Worm (Caenorhabditis elegans) whole organism, mixed stage, embryonic: ENCODE measurements around the gene swd-2.2.

Experiments
- M03D4.4 ChIP-seq: sonication (generic microtip); optimal IDR thresholded peaks from 2 replicates; lab custom pipeline; 2017; ENCODE audit warnings: mild to moderate bottlenecking, missing genetic modification characterization, missing compliant biosample characterization
- blmp-1 ChIP-seq: fragments of 150-350 bp; optimal IDR thresholded peaks from 2 replicates; lab custom pipeline; 2014; ENCODE audit warnings: missing biosample characterization, missing genetic modification characterization
- ceh-43 ChIP-seq: fragments of 200-800 bp; sonication (Bioruptor generic); optimal IDR thresholded peaks from 2 replicates; lab custom pipeline; 2018; ENCODE audit warnings: mild to moderate bottlenecking, missing genetic modification characterization, moderate library complexity, missing compliant biosample characterization
- ceh-83 ChIP-seq: fragments of 200-800 bp; sonication (Bioruptor generic); optimal IDR thresholded peaks from 2 replicates; lab custom pipeline; 2018; ENCODE audit warnings: mild to moderate bottlenecking, missing genetic modification characterization, missing compliant biosample characterization
- ces-1 ChIP-seq: fragments of 150-350 bp; optimal IDR thresholded peaks from 2 replicates; lab custom pipeline; 2014; ENCODE audit warnings: missing biosample characterization, missing genetic modification reagents, missing genetic modification characterization
- elt-1 ChIP-seq: sonication (generic microtip); optimal IDR thresholded peaks from 2 replicates; lab custom pipeline; 2017; ENCODE audit warnings: missing genetic modification characterization, mild to moderate bottlenecking, missing compliant biosample characterization, antibody characterized with exemption, moderate library complexity, borderline replicate concordance; ENCODE audit not compliant: insufficient read depth
- elt-3 ChIP-seq: fragments of 150-350 bp; optimal IDR thresholded peaks from 2 replicates; lab custom pipeline; 2014; ENCODE audit warnings: missing biosample characterization, missing genetic modification characterization
- flh-1 ChIP-seq: fragments of 200-800 bp; sonication (Bioruptor generic); optimal IDR thresholded peaks from 2 replicates; lab custom pipeline; 2018; ENCODE audit warnings: mild to moderate bottlenecking, missing genetic modification characterization, moderate library complexity, missing compliant biosample characterization
- ham-2 ChIP-seq: fragments of 200-800 bp; sonication (Bioruptor generic); optimal IDR thresholded peaks from 2 replicates; lab custom pipeline; 2018; ENCODE audit warnings: mild to moderate bottlenecking, missing genetic modification characterization, missing compliant biosample characterization
- hlh-1 ChIP-seq: fragments of 150-350 bp; optimal IDR thresholded peaks from 2 replicates; lab custom pipeline; 2014; ENCODE audit warnings: missing biosample characterization, missing genetic modification reagents, missing genetic modification characterization
- lin-13 ChIP-seq: fragments of 150-350 bp; optimal IDR thresholded peaks from 2 replicates; lab custom pipeline; 2014; ENCODE audit warnings: missing biosample characterization, missing genetic modification characterization
- lin-32 ChIP-seq: fragments of 200-800 bp; sonication (Bioruptor generic); optimal IDR thresholded peaks from 2 replicates; lab custom pipeline; 2018; ENCODE audit warnings: mild to moderate bottlenecking, missing genetic modification characterization, missing compliant biosample characterization
- mab-5 ChIP-seq: fragments of 150-350 bp; optimal IDR thresholded peaks from 2 replicates; lab custom pipeline; 2014; ENCODE audit warnings: missing biosample characterization, missing genetic modification characterization
- mep-1 ChIP-seq: fragments of 150-350 bp; optimal IDR thresholded peaks from 2 replicates; lab custom pipeline; 2017; ENCODE audit warnings: missing biosample characterization, missing genetic modification reagents, missing genetic modification characterization, inconsistent platforms
- mls-2 ChIP-seq: sonication (generic microtip); optimal IDR thresholded peaks from 2 replicates; lab custom pipeline; 2016; ENCODE audit warnings: mild to moderate bottlenecking, missing genetic modification characterization, moderate library complexity, missing compliant biosample characterization
- nhr-12 ChIP-seq: fragments of 150-350 bp; optimal IDR thresholded peaks from 2 replicates; lab custom pipeline; 2014; ENCODE audit warnings: missing biosample characterization, missing genetic modification characterization
- nhr-2 ChIP-seq: fragments of 150-350 bp; optimal IDR thresholded peaks from 2 replicates; lab custom pipeline; 2014; ENCODE audit warnings: missing biosample characterization, missing genetic modification characterization
- nhr-237 ChIP-seq: fragments of 150-350 bp; optimal IDR thresholded peaks from 2 replicates; lab custom pipeline; 2014; ENCODE audit warnings: missing biosample characterization, missing genetic modification characterization
- nhr-76 ChIP-seq: sonication (generic microtip); optimal IDR thresholded peaks from 2 replicates; lab custom pipeline; 2017; ENCODE audit warnings: missing biosample characterization, missing genetic modification characterization
- pha-4 ChIP-seq: fragments of 150-350 bp; optimal IDR thresholded peaks from 2 replicates; lab custom pipeline; 2018; ENCODE audit warnings: missing biosample characterization, missing genetic modification reagents, missing genetic modification characterization
- sem-2 ChIP-seq: fragments of 200-800 bp; sonication (Bioruptor generic); optimal IDR thresholded peaks from 2 replicates; lab custom pipeline; 2018; ENCODE audit warnings: mild to moderate bottlenecking, missing genetic modification characterization, missing compliant biosample characterization
- snpc-4 ChIP-seq: fragments of 150-350 bp; optimal IDR thresholded peaks from 2 replicates; lab custom pipeline; 2014; ENCODE audit warnings: missing biosample characterization, missing genetic modification characterization
- sptf-1 ChIP-seq: sonication (generic microtip); optimal IDR thresholded peaks from 2 replicates; lab custom pipeline; 2017; ENCODE audit warnings: mild to moderate bottlenecking, missing genetic modification characterization, moderate library complexity, missing compliant biosample characterization
- unc-120 ChIP-seq: sonication (generic microtip); optimal IDR thresholded peaks from 2 replicates; lab custom pipeline; 2017; ENCODE audit warnings: missing genetic modification characterization, missing compliant biosample characterization; ENCODE audit not compliant: poor library complexity, severe bottlenecking
- unc-39 ChIP-seq: fragments of 150-350 bp; optimal IDR thresholded peaks from 2 replicates; lab custom pipeline; 2014; ENCODE audit warnings: missing biosample characterization, missing genetic modification characterization
- unc-62 ChIP-seq: fragments of 150-350 bp; optimal IDR thresholded peaks from 2 replicates; lab custom pipeline; 2014; ENCODE audit warnings: missing biosample characterization, missing genetic modification reagents, missing genetic modification characterization
- zip-8 ChIP-seq: fragments of 150-350 bp; optimal IDR thresholded peaks from 2 replicates; lab custom pipeline; 2014; ENCODE audit warnings: missing biosample characterization, missing genetic modification characterization
- ztf-11 ChIP-seq: fragments of 150-350 bp; optimal IDR thresholded peaks from 2 replicates; lab custom pipeline; 2014; ENCODE audit warnings: missing biosample characterization, missing genetic modification characterization

The swd-2.2 gene

DNA sequence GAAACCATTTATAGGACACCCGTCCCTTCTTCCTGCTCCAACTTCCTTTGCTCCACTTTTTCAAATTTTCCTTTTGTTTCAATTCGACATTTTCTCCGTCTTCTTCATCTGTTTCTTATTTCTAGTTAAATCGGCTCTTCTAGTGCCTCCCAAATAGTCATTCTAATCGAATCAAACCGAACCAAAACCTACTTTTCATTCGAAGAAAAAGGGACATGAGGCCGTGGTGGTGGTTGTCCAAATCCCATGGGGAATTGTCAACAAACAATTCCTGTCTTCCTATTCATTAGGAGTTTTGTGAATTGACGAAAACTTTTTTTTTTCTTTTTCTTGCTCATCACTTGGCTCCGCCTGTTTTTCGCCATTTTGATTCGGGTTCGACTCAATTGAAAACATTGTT lies 37.6 kb upstream of the swd-2.2 start:
- TF ChIP-seq ces-1 (GFP tag; lab: Kevin White, UChicago) (peak; percentile 50), elt-3 (tag; lab: Kevin White, UChicago) (no peak)

DNA sequence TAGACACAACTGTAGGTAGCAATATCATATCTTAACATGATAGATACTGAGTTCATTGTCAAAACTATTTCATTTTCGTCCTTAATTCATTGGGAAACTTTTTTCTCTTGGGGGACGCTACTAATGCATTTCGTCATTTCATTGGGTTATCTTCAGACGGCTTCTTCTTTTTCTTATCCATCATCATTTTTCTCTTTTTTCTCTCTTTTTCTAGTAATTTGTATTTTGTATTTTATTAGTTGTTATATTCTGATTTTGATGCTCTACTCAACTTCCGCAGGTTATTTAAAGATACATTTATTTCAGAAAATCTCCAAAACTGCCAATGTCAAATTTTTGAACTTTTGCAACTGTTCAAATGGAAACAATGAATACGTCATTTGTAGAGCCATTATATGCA lies 30.7 kb upstream of the swd-2.2 start, which contains the start of gene npr-35:
TSS of gene npr-35 (plus strand) at position 301 of the 400 bp plus-strand sequence.
- TF ChIP-seq elt-1 (tag; lab: Kevin White, UChicago), result no peak
- TF ChIP-seq ham-2 (GFP tag; lab: Kevin White, UChicago), result no peak
- no peak for TF ChIP-seq sem-2 (GFP tag; lab: Kevin White, UChicago)
- no peak for TF ChIP-seq nhr-12 (tag; lab: Kevin White, UChicago)
- no peak for TF ChIP-seq flh-1 (GFP tag; lab: Kevin White, UChicago)
- no peak for TF ChIP-seq lin-13 (tag; lab: Kevin White, UChicago)
- no peak for TF ChIP-seq unc-62 (GFP tag; lab: Kevin White, UChicago)
- no peak for TF ChIP-seq unc-39 (tag; lab: Kevin White, UChicago)
- no peak for TF ChIP-seq nhr-2 (tag; lab: Kevin White, UChicago)
- no peak for TF ChIP-seq sptf-1 (tag; lab: Kevin White, UChicago)
- TF ChIP-seq zip-8, result no peak
- no peak for TF ChIP-seq nhr-237
- no peak for TF ChIP-seq unc-120 (tag; lab: Kevin White, UChicago)
- TF ChIP-seq pha-4 (tag; lab: Kevin White, UChicago), result no peak
- no peak for TF ChIP-seq ztf-11 (tag; lab: Kevin White, UChicago)
- no peak for TF ChIP-seq M03D4.4 (tag; lab: Kevin White, UChicago)
- no peak for TF ChIP-seq mab-5 (tag; lab: Kevin White, UChicago)
- TF ChIP-seq lin-32, result no peak

DNA sequence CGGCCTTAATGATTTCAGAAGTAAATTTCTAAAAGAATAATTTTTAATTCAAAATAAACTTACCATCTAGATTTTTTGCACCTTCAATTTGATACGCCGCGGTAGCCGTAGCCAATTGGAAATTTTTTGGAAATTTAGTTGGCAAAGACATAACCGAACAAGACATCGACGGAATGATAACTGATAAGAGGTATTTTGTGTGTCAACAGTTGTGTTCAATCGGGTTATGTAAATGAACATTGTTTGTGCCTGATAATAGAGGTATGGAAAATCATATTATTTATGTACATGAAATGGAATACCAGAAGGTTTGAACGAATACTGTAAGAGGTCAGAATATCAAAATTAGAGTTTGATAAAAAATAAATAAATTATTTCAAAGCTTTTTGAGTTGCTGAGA lies 26.4 kb upstream of the swd-2.2 start, which contains the start of gene klo-1:
TSS of gene klo-1 (minus strand) at position 388 of the 400 bp plus-strand sequence.
- TF ChIP-seq snpc-4, result no peak
- no peak for TF ChIP-seq elt-3 (tag; lab: Kevin White, UChicago)

DNA sequence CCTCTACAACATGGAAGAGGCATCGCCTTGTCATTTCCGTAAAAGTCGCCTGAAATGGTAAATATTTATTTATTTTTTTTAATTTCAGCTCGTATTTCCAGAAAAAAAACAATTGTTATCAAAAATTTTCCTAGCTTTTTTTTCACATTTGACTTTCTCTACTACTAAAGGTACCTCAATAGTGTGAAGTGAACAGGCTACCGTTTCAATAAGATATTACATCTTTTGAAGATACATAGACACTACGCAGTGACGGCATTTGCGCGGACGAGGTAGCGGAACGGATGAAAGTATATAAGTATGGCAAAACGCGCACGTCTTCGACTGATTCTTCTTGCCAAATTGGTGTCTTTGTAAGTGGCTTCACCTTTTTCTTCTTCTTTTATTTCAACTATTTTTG lies 21.1 kb upstream of the swd-2.2 start, which contains the start of gene col-14:
TSS of gene col-14 (plus strand) at position 301 of the 400 bp plus-strand sequence.
- TF ChIP-seq unc-39 (tag; lab: Kevin White, UChicago), result no peak
- TF ChIP-seq, all 35 proteins: peak for 0

DNA sequence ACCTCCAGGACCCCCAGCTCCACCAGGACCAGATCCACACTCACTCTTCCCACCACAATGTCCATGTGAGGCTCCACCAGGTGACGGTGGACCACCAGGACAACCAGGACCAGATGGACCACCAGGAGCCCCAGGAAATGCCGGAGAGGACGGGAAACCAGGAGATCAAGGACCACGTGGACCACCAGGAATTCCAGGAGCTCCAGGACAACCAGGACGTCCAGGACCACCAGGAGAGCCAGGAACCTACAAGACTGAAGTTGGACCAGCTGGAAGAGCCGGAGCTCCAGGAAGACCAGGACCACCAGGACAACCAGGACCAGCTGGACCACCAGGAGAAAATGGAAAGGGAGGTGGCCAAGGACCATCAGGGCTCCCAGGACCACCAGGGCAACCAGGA lies 20.1 kb upstream of the swd-2.2 start:
- TF ChIP-seq nhr-76 (no peak), mep-1 (tag; lab: Kevin White, UChicago) (no peak), sem-2 (GFP tag; lab: Kevin White, UChicago) (no peak), hlh-1 (no peak), unc-120 (tag; lab: Kevin White, UChicago) (no peak), zip-8 (no peak), ceh-43 (GFP tag; lab: Kevin White, UChicago) (no peak), mls-2 (no peak), pha-4 (tag; lab: Kevin White, UChicago) (no peak), unc-62 (GFP tag; lab: Kevin White, UChicago) (no peak), nhr-2 (tag; lab: Kevin White, UChicago) (no peak), lin-32 (no peak), blmp-1 (tag; lab: Kevin White, UChicago) (no peak), nhr-237 (no peak), mab-5 (tag; lab: Kevin White, UChicago) (no peak), sptf-1 (tag; lab: Kevin White, UChicago) (no peak), nhr-12 (tag; lab: Kevin White, UChicago) (no peak), ceh-83 (GFP tag; lab: Kevin White, UChicago) (no peak), flh-1 (GFP tag; lab: Kevin White, UChicago) (no peak)
- TF ChIP-seq, all 35 proteins: peak for 0

DNA sequence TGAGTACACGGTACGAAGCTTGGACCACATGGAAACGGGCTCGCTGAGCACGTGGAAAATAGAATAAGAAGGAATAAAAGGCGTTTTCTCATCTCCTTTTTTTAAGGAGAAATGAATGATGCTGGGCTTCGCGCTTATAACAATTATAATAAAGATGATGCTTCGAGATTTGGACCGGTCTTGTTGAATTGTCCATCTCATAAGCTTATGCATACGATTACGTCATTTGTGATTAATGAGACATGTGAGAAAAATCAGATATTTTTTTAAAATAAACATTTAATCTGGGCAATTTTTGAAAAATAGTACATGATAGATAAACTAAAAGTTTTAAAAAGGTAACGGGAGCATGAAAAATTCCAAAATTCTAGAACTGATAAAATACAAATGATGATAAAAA lies 17.0 kb upstream of the swd-2.2 start, which contains the start of gene C46A5.4:
TSS of gene C46A5.4 (minus strand) at position 101 of the 400 bp plus-strand sequence.
- TF ChIP-seq lin-13 (tag; lab: Kevin White, UChicago) (no peak), zip-8 (peak; percentile 57)
